Worm (Caenorhabditis elegans) whole organism, young adult: ENCODE measurements around the gene C56G2.22.

Experiments used
- F37B4.10 ChIP-seq: fragments of 200-800 bp; sonication (Bioruptor generic); IDR thresholded peaks from 2 replicates; pipeline ENCODE4 v1.3.6; 2022; ENCODE audit warnings: missing genetic modification characterization, missing compliant biosample characterization
- F57C9.4 ChIP-seq: sonication (generic microtip); optimal IDR thresholded peaks from 2 replicates; lab custom pipeline; 2017; ENCODE audit warnings: mild to moderate bottlenecking, missing genetic modification characterization, missing compliant biosample characterization
- ama-1 ChIP-seq, 3 experiments: fragments of 150-350 bp in 1 of 3; sonication (generic microtip) in 2 of 3; optimal IDR thresholded peaks; 2 replicates each; lab custom pipeline; 2014 to 2018; ENCODE audit warnings: missing biosample characterization in 2 of 3, missing genetic modification characterization in 2 of 3, missing genetic modification reagents in 2 of 3
- dpl-1 ChIP-seq: fragments of 150-350 bp; optimal IDR thresholded peaks from 2 replicates; lab custom pipeline; 2014; ENCODE audit warnings: missing biosample characterization, missing genetic modification reagents, missing genetic modification characterization
- nhr-27 ChIP-seq: fragments of 200-800 bp; sonication (Bioruptor generic); optimal IDR thresholded peaks from 2 replicates; lab custom pipeline; 2018; ENCODE audit warnings: mild to moderate bottlenecking, missing genetic modification characterization, moderate library complexity, missing compliant biosample characterization
- pbrm-1 ChIP-seq: fragments of 200-800 bp; sonication (Bioruptor generic); IDR thresholded peaks from 2 replicates; pipeline ENCODE4 v1.3.6; 2022; ENCODE audit warnings: missing genetic modification reagents, missing genetic modification characterization, missing compliant biosample characterization
- snpc-4 ChIP-seq, 5 experiments: fragments of 150-350 bp in 1 of 5; sonication (generic microtip) in 4 of 5; optimal IDR thresholded peaks; 2 replicates each; lab custom pipeline; 2014 to 2018; ENCODE audit warnings: missing genetic modification characterization in 5 of 5, missing biosample characterization in 3 of 5, antibody characterized with exemption in 2 of 5, mild to moderate bottlenecking in 2 of 5, missing compliant biosample characterization in 2 of 5, missing genotype in 2 of 5, moderate library complexity in 2 of 5, missing genetic modification reagents in 1 of 5
- tbx-9 ChIP-seq: sonication (generic microtip); optimal IDR thresholded peaks from 2 replicates; lab custom pipeline; 2016; ENCODE audit warnings: borderline replicate concordance, missing genetic modification characterization, inconsistent platforms, missing compliant biosample characterization
- unc-62 ChIP-seq: fragments of 150-350 bp; optimal IDR thresholded peaks from 2 replicates; lab custom pipeline; 2014; ENCODE audit warnings: missing biosample characterization, missing genetic modification reagents, missing genetic modification characterization
- xnd-1 ChIP-seq: sonication (generic microtip); optimal IDR thresholded peaks from 2 replicates; lab custom pipeline; 2016; ENCODE audit warnings: missing genotype, missing genetic modification reagents, missing genetic modification characterization, missing compliant biosample characterization

ce11 chrIII:6390644-6391043 is 44.4 kb downstream of the C56G2.22 start, which contains the start of gene smrc-1:
- TF ChIP-seq F57C9.4 (tag; lab: Kevin White, UChicago) (no peak), pbrm-1 (GFP tag; lab: Robert Waterston, UW) (no peak), unc-62 (GFP tag; lab: Kevin White, UChicago) (no peak), snpc-4 (GFP tag; optimal IDR thresholded peaks at IDR 0.05; lab: Kevin White, UChicago) (no peak), snpc-4 (tag; optimal IDR thresholded peaks at IDR 0.05; lab: Kevin White, UChicago) (no peak), xnd-1 (tag; lab: Kevin White, UChicago) (no peak), dpl-1 (no peak), nhr-27 (tag; lab: Kevin White, UChicago) (no peak), F37B4.10 (no peak), ama-1 (optimal IDR thresholded peaks at IDR 0.05; lab: Kevin White, UChicago) (no peak), ama-1 (GFP tag; optimal IDR thresholded peaks at IDR 0.05; lab: Kevin White, UChicago) (no peak), tbx-9 (no peak)
